Fruit fly (Drosophila melanogaster) whole organism, adult: ENCODE results near the gene Proc-R.
A peak's percentile ranks its signal among the peaks of the same experiment; 100 is the strongest.

Experiments used
- CG33017 ChIP-seq: fragments of 200-800 bp; sonication (Bioruptor generic); optimal IDR thresholded peaks from 2 replicates; lab custom pipeline; 2018; ENCODE audit warnings: missing biosample characterization, mild to moderate bottlenecking, missing genetic modification characterization, moderate library complexity
- CG7101 ChIP-seq: fragments of 200-800 bp; sonication (Bioruptor generic); optimal IDR thresholded peaks from 2 replicates; lab custom pipeline; 2018; ENCODE audit warnings: missing biosample characterization, mild to moderate bottlenecking, missing genetic modification characterization, moderate library complexity
- Clk ChIP-seq: fragments of 200-800 bp; sonication (Bioruptor generic); optimal IDR thresholded peaks from 2 replicates; lab custom pipeline; 2017; ENCODE audit warnings: missing biosample characterization, missing genetic modification characterization
- Crg-1 ChIP-seq: fragments of 200-800 bp; sonication (Bioruptor generic); optimal IDR thresholded peaks from 2 replicates; lab custom pipeline; 2016; ENCODE audit warnings: missing biosample characterization, missing genetic modification characterization
- Hr96 ChIP-seq: fragments of 200-800 bp; sonication (Bioruptor generic); optimal IDR thresholded peaks from 2 replicates; lab custom pipeline; 2016; ENCODE audit warnings: missing biosample characterization, missing genetic modification characterization
- Mnt ChIP-seq: fragments of 200-800 bp; sonication (Bioruptor generic); optimal IDR thresholded peaks from 2 replicates; lab custom pipeline; 2016; ENCODE audit warnings: missing biosample characterization, mild to moderate bottlenecking, missing genetic modification characterization
- bab1 ChIP-seq: fragments of 200-800 bp; sonication (Bioruptor generic); optimal IDR thresholded peaks from 3 replicates; lab custom pipeline; 2019; ENCODE audit warnings: missing biosample characterization, mild to moderate bottlenecking, missing genetic modification characterization, moderate library complexity
- cic ChIP-seq: fragments of 200-800 bp; sonication (Bioruptor generic); optimal IDR thresholded peaks from 2 replicates; lab custom pipeline; 2017; ENCODE audit warnings: missing biosample characterization, mild to moderate bottlenecking, missing genetic modification characterization, moderate library complexity
- cnc ChIP-seq, 2 experiments: fragments of >200 bp; optimal IDR thresholded peaks; 2 replicates each; lab custom pipeline; 2017
- kay ChIP-seq: fragments of 200-800 bp; sonication (Bioruptor generic); peaks from one replicate; lab custom pipeline; 2016; ENCODE audit warnings: missing biosample characterization, missing genetic modification characterization, borderline replicate concordance
- ovo ChIP-seq: fragments of 200-800 bp; sonication (Bioruptor generic); optimal IDR thresholded peaks from 2 replicates; lab custom pipeline; 2016; ENCODE audit warnings: missing biosample characterization, missing genetic modification characterization
- pad ChIP-seq: fragments of 200-800 bp; sonication (Bioruptor generic); optimal IDR thresholded peaks from 3 replicates; lab custom pipeline; 2017; ENCODE audit warnings: missing biosample characterization, missing genetic modification characterization, mild to moderate bottlenecking, moderate library complexity, missing genetic modification reagents
- toe ChIP-seq: fragments of 200-800 bp; sonication (Bioruptor generic); optimal IDR thresholded peaks from 2 replicates; lab custom pipeline; 2016; ENCODE audit warnings: missing biosample characterization, missing genetic modification characterization

- TF ChIP-seq cic (GFP tag; lab: Kevin White, UChicago) (no peak), ovo (no peak), Clk (GFP tag; lab: Kevin White, UChicago) (no peak), CG33017 (tag; lab: Kevin White, UChicago) (peak; percentile 47), cnc (optimal IDR thresholded peaks at IDR 0.05; lab: Kevin White, UChicago) (no peak), pad (GFP tag; lab: Kevin White, UChicago) (no peak), toe (no peak), CG7101 (tag; lab: Kevin White, UChicago) (peak; percentile 60), Mnt (GFP tag; lab: Kevin White, UChicago) (peak; percentile 3), bab1 (GFP tag; lab: Kevin White, UChicago) (no peak), Crg-1 (no peak), Hr96 (GFP tag; lab: Kevin White, UChicago) (no peak), kay (GFP tag; lab: Kevin White, UChicago) (no peak)
These were observed 16.5 kb upstream of the Proc-R start for dm6 chrX:4691226-4691625.
